Worm (Caenorhabditis elegans) whole organism, L3 larva: ENCODE results near the gene irld-25.
"Not testable (repeated sequence)": the region's sequence is repeated elsewhere in the genome, so short reads cannot be mapped to it uniquely, and the experiment has no call there.

Experiments
- R02D3.7 ChIP-seq: fragments of 150-350 bp; optimal IDR thresholded peaks from 2 replicates; lab custom pipeline; 2014; ENCODE audit warnings: missing biosample characterization, missing genetic modification characterization
- ZK546.5 ChIP-seq: sonication (generic microtip); optimal IDR thresholded peaks from 2 replicates; lab custom pipeline; 2017; ENCODE audit warnings: missing biosample characterization, missing genetic modification characterization
- ama-1 ChIP-seq: fragments of 150-350 bp; optimal IDR thresholded peaks from 2 replicates; lab custom pipeline; 2018
- ceh-16 ChIP-seq: sonication (generic microtip); optimal IDR thresholded peaks from 2 replicates; lab custom pipeline; 2017; ENCODE audit warnings: missing biosample characterization, missing genetic modification characterization
- ceh-28 ChIP-seq: fragments of 150-350 bp; optimal IDR thresholded peaks from 2 replicates; lab custom pipeline; 2014; ENCODE audit warnings: missing biosample characterization, missing genetic modification reagents, missing genetic modification characterization
- elt-1 ChIP-seq: fragments of 150-350 bp; optimal IDR thresholded peaks from 2 replicates; lab custom pipeline; 2014; ENCODE audit warnings: missing biosample characterization, missing genetic modification characterization
- elt-2 ChIP-seq: sonication (generic microtip); optimal IDR thresholded peaks from 2 replicates; lab custom pipeline; 2016; ENCODE audit warnings: missing genetic modification reagents, mild to moderate bottlenecking, missing genetic modification characterization, missing compliant biosample characterization
- eor-1 ChIP-seq, 2 experiments: fragments of 150-350 bp; optimal IDR thresholded peaks; 2 replicates each; lab custom pipeline; 2014 to 2018; ENCODE audit warnings: missing biosample characterization in 2 of 2, missing genetic modification characterization in 2 of 2
- fkh-10 ChIP-seq: sonication (generic microtip); optimal IDR thresholded peaks from 2 replicates; lab custom pipeline; 2017; ENCODE audit warnings: missing biosample characterization, missing genetic modification reagents, missing genetic modification characterization
- fos-1 ChIP-seq: fragments of 150-350 bp; optimal IDR thresholded peaks from 2 replicates; lab custom pipeline; 2014; ENCODE audit warnings: missing biosample characterization, missing genetic modification characterization
- lin-39 ChIP-seq: fragments of 150-350 bp; optimal IDR thresholded peaks from 2 replicates; lab custom pipeline; 2018; ENCODE audit warnings: missing biosample characterization, missing genetic modification reagents, missing genetic modification characterization
- lsy-12 ChIP-seq: sonication (generic microtip); optimal IDR thresholded peaks from 2 replicates; lab custom pipeline; 2016; ENCODE audit warnings: mild to moderate bottlenecking, missing genetic modification characterization, missing compliant biosample characterization
- mml-1 ChIP-seq: fragments of 150-350 bp; sonication (generic microtip); optimal IDR thresholded peaks from 3 replicates; lab custom pipeline; 2014; ENCODE audit warnings: missing biosample characterization, missing genetic modification characterization
- nfya-1 ChIP-seq: sonication (generic microtip); optimal IDR thresholded peaks from 2 replicates; lab custom pipeline; 2017; ENCODE audit warnings: missing genetic modification characterization, mild to moderate bottlenecking, missing compliant biosample characterization, antibody characterized with exemption, moderate library complexity; ENCODE audit not compliant: insufficient read depth
- nhr-25 ChIP-seq: sonication (generic microtip); optimal IDR thresholded peaks from 2 replicates; lab custom pipeline; 2017; ENCODE audit warnings: missing biosample characterization, missing genetic modification characterization
- nhr-67 ChIP-seq: fragments of 150-350 bp; optimal IDR thresholded peaks from 2 replicates; lab custom pipeline; 2014; ENCODE audit warnings: missing biosample characterization, missing genetic modification characterization
- pha-4 ChIP-seq: fragments of 150-350 bp; optimal IDR thresholded peaks from 2 replicates; lab custom pipeline; 2014; ENCODE audit warnings: missing biosample characterization, missing genetic modification reagents, missing genetic modification characterization
- skn-1 ChIP-seq: fragments of 150-350 bp; optimal IDR thresholded peaks from 2 replicates; lab custom pipeline; 2014; ENCODE audit warnings: missing biosample characterization, missing genetic modification characterization
- snpc-4 ChIP-seq: fragments of 150-350 bp; optimal IDR thresholded peaks from 2 replicates; lab custom pipeline; 2014; ENCODE audit warnings: missing biosample characterization, missing genetic modification characterization
- tbx-2 ChIP-seq: sonication (generic microtip); optimal IDR thresholded peaks from 2 replicates; lab custom pipeline; 2016; ENCODE audit warnings: mild to moderate bottlenecking, missing genetic modification characterization, missing compliant biosample characterization
- unc-39 ChIP-seq: sonication (generic microtip); optimal IDR thresholded peaks from 4 replicates; lab custom pipeline; 2017; ENCODE audit warnings: missing biosample characterization, missing genetic modification characterization
- unc-62 ChIP-seq: fragments of 150-350 bp; sonication (generic microtip); optimal IDR thresholded peaks from 4 replicates; lab custom pipeline; 2014; ENCODE audit warnings: missing biosample characterization, missing genetic modification reagents, missing genetic modification characterization
- zag-1 ChIP-seq: fragments of 150-350 bp; optimal IDR thresholded peaks from 2 replicates; lab custom pipeline; 2014; ENCODE audit warnings: missing biosample characterization, missing genetic modification characterization
- ztf-4 ChIP-seq: fragments of 150-350 bp; optimal IDR thresholded peaks from 2 replicates; lab custom pipeline; 2014; ENCODE audit warnings: missing biosample characterization, missing genetic modification characterization

irld-25 gene

ce11 chrV:15250304-15250703 lies 28.9 kb downstream of the irld-25 start, which contains the start of gene srd-28:
Gene srd-28 (plus strand): TSS chrV:15250604.
- TF ChIP-seq elt-1 (tag; lab: Kevin White, UChicago); tbx-2; unc-62 (GFP tag; lab: Kevin White, UChicago): not testable (repeated sequence)

ce11 chrV:15252082-15252481 lies 30.7 kb downstream of the irld-25 start, which contains the start of gene srbc-76:
Gene srbc-76 (plus strand): TSS chrV:15252382.
- no peak for TF ChIP-seq nhr-67 (tag; lab: Kevin White, UChicago)
- no peak for TF ChIP-seq ZK546.5 (tag; lab: Kevin White, UChicago)
- TF ChIP-seq elt-1 (tag; lab: Kevin White, UChicago), result no peak
- TF ChIP-seq snpc-4 (tag; lab: Kevin White, UChicago), result no peak
- no peak for TF ChIP-seq eor-1 (tag; optimal IDR thresholded peaks at IDR 0.05; lab: Kevin White, UChicago)
- no peak for TF ChIP-seq skn-1

DNA sequence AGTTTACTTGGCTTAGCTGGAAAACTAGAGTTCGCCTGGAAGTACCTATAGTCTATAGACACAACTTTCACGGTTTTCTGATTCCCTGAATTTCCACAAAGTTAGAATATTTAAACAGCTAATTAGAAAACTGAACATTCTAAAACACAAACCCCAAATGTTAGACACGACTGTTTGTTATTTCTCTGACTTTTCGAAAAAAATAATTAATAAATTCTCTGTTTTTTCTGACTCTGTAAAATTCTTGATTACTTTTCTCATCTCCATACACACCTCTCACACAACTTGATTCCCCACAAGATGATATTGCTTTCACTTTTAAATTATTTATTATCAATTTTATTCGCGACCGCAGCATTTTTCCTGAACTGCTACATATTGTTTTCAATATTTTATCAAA lies 32.1 kb downstream of the irld-25 start, which contains the start of gene srbc-75:
Gene srbc-75 (plus strand): TSS at position 301 of the 400 bp plus-strand sequence.
- TF ChIP-seq unc-39 (tag; lab: Kevin White, UChicago) (no peak), lsy-12 (tag; lab: Kevin White, UChicago) (no peak), ama-1 (lab: Kevin White, UChicago) (no peak), fos-1 (no peak), R02D3.7 (tag; lab: Kevin White, UChicago) (no peak)

ce11 chrV:15256669-15257068 lies 35.2 kb downstream of the irld-25 start, which contains the start of gene srsx-39:
Gene srsx-39 (minus strand): TSS chrV:15256769.
- not testable (repeated sequence) for TF ChIP-seq nfya-1, nhr-25, elt-2 (tag; lab: Kevin White, UChicago)

ce11 chrV:15259049-15259448 lies 37.6 kb downstream of the irld-25 start, which contains the start of gene srsx-37:
Gene srsx-37 (minus strand): TSS chrV:15259149.
- TF ChIP-seq tbx-2 (no peak), eor-1 (tag; optimal IDR thresholded peaks at IDR 0.05; lab: Kevin White, UChicago) (no peak), snpc-4 (tag; lab: Kevin White, UChicago) (no peak), ceh-16 (tag; lab: Kevin White, UChicago) (no peak), fkh-10 (GFP tag; lab: Kevin White, UChicago) (no peak), lin-39 (tag; lab: Kevin White, UChicago) (no peak)
- TF ChIP-seq, all 47 proteins: peak for 0

ce11 chrV:15259904-15260303 lies 38.5 kb downstream of the irld-25 start, which contains the start of gene M01B2.8:
Gene M01B2.8 (plus strand): TSS chrV:15260204.
- TF ChIP-seq unc-39 (tag; lab: Kevin White, UChicago) (no peak), ztf-4 (no peak), ceh-28 (tag; lab: Kevin White, UChicago) (no peak)

ce11 chrV:15262336-15262735 lies 40.9 kb downstream of the irld-25 start, which contains the start of gene M01B2.10:
Gene M01B2.10 (minus strand): TSS chrV:15262436.
- TF ChIP-seq elt-1 (tag; lab: Kevin White, UChicago); nhr-67 (tag; lab: Kevin White, UChicago); fkh-10 (GFP tag; lab: Kevin White, UChicago): not testable (repeated sequence)

- TF ChIP-seq nhr-67 (tag; lab: Kevin White, UChicago) (no peak), mml-1 (no peak), zag-1 (tag; lab: Kevin White, UChicago) (no peak), eor-1 (tag; optimal IDR thresholded peaks at IDR 0.05; lab: Kevin White, UChicago) (no peak), pha-4 (tag; lab: Kevin White, UChicago) (no peak), ztf-4 (no peak), nhr-25 (tag; lab: Kevin White, UChicago) (no peak), elt-2 (tag; lab: Kevin White, UChicago) (no peak)
These were observed 42.7 kb downstream of the irld-25 start, which contains the start of gene M01B2.12 for ce11 chrV:15264131-15264530. Gene M01B2.12 (minus strand): TSS chrV:15264231.
